Worm (Caenorhabditis elegans): Measurements from ENCODE around the gene F47B8.10.

DNA sequence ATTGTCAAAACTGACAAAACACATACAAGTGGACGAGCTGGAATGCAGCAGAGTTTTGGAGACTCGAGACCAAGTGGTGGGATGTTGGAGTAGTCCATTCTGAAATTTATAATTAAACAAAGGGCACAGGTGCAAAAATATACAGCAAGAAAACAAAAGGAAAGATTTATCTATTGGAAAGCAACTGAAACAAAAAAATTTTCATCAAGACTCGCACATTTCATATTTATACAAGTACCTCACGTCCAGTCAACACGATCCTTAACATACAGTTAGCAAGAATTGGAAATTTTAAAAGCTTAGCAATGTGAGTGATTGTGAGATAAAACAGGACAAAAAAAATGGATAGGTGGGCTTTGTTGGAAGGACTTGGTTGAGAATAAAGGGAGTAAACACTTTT is 27.5 kb upstream of the F47B8.10 start, which contains the start of gene F47B8.1:
- TF ChIP-seq T22C8.4 (GFP tag; IDR thresholded peaks at IDR 0.05) (no peak), med-1 (GFP tag; optimal IDR thresholded peaks at IDR 0.05; ENCODE audit: insufficient read depth) (no peak), tab-1 (GFP tag; IDR thresholded peaks at IDR 0.05) (no peak), flt-1 (GFP tag; IDR thresholded peaks at IDR 0.05) (no peak), ref-1 (GFP tag; conservative IDR thresholded peaks at IDR 0.05) (no peak)

All from whole organism, midembryonic.